Fruit fly (Drosophila melanogaster): ENCODE data around the gene DIP-epsilon.

DIP-epsilon gene

dm6 chr2L:6351809-6352182, 59.3 kb downstream of the DIP-epsilon start (continued):
- TF ChIP-seq CG17912 (GFP tag; optimal IDR thresholded peaks at IDR 0.05), result peak; percentile 36
- peak; percentile 27 for TF ChIP-seq NC2α (GFP tag; optimal IDR thresholded peaks at IDR 0.05)
- TF ChIP-seq exex (tag; optimal IDR thresholded peaks at IDR 0.05), result peak; percentile 84
- peak; percentile 8 for TF ChIP-seq MTF-1 (GFP tag; optimal IDR thresholded peaks at IDR 0.05; ENCODE audit: borderline replicate concordance)
- TF ChIP-seq CG12071 (GFP tag; optimal IDR thresholded peaks at IDR 0.05), result peak; percentile 72
- peak; percentile 61 for TF ChIP-seq CG33213 (GFP tag; optimal IDR thresholded peaks at IDR 0.05)
- peak; percentile 79 for TF ChIP-seq schlank (tag; optimal IDR thresholded peaks at IDR 0.05)
- TF ChIP-seq sr (GFP tag; IDR thresholded peaks at IDR 0.05), result no peak
- TF ChIP-seq Oli (tag; optimal IDR thresholded peaks at IDR 0.05), result peak; percentile 84
- TF ChIP-seq bowl (GFP tag; IDR thresholded peaks at IDR 0.05), result no peak
- TF ChIP-seq CG2712 (tag; optimal IDR thresholded peaks at IDR 0.05), result peak; percentile 78
- no peak for TF ChIP-seq CG8478 (optimal IDR thresholded peaks at IDR 0.05)
- peak; percentile 79 for TF ChIP-seq ttk (GFP tag; IDR thresholded peaks at IDR 0.05)
- TF ChIP-seq CG14441 (GFP tag; IDR thresholded peaks at IDR 0.05), result peak; percentile 88
- TF ChIP-seq CG10267 (tag; optimal IDR thresholded peaks at IDR 0.05), result peak; percentile 66
- TF ChIP-seq D19A (tag; optimal IDR thresholded peaks at IDR 0.05), result peak; percentile 75
- TF ChIP-seq H2.0 (GFP tag; IDR thresholded peaks at IDR 0.05), result peak; percentile 72
- no peak for TF ChIP-seq BEAF-32 (GFP tag; optimal IDR thresholded peaks at IDR 0.05)
- TF ChIP-seq CG17186 (GFP tag; optimal IDR thresholded peaks at IDR 0.05), result peak; percentile 5
- peak; percentile 80 for TF ChIP-seq CG12391 (tag; optimal IDR thresholded peaks at IDR 0.05)
- TF ChIP-seq insv (GFP tag; optimal IDR thresholded peaks at IDR 0.05), result peak in 1 of 2 experiments; percentile 35
- peak; percentile 56 for TF ChIP-seq Vsx1 (GFP tag; optimal IDR thresholded peaks at IDR 0.05)
- peak; percentile 25 for TF ChIP-seq mirr (GFP tag; optimal IDR thresholded peaks at IDR 0.05)
- peak; percentile 65 for TF ChIP-seq repo (GFP tag; optimal IDR thresholded peaks at IDR 0.05)
- peak; percentile 83 for TF ChIP-seq BtbVII (GFP tag; optimal IDR thresholded peaks at IDR 0.05)
- peak; percentile 87 for TF ChIP-seq CG8924 (tag; optimal IDR thresholded peaks at IDR 0.05)
- TF ChIP-seq Dad (GFP tag; optimal IDR thresholded peaks at IDR 0.05), result peak; percentile 59
- TF ChIP-seq CG4360 (GFP tag; IDR thresholded peaks at IDR 0.05), result no peak
- peak; percentile 80 for TF ChIP-seq Hsf (GFP tag; optimal IDR thresholded peaks at IDR 0.05)
- TF ChIP-seq ase (GFP tag; IDR thresholded peaks at IDR 0.05), result peak; percentile 55; the same call in 2 of the 3 replicates
- TF ChIP-seq chif (GFP tag; optimal IDR thresholded peaks at IDR 0.05), result peak; percentile 73 to 78
- TF ChIP-seq sima (GFP tag; optimal IDR thresholded peaks at IDR 0.05), result peak; percentile 45
- peak; percentile 32 for TF ChIP-seq cato (GFP tag; optimal IDR thresholded peaks at IDR 0.05; ENCODE audit: borderline replicate concordance)
- TF ChIP-seq bbx (GFP tag; IDR thresholded peaks at IDR 0.05; ENCODE audit: partially characterized antibody), result no peak
- peak; percentile 84 for TF ChIP-seq bcd (GFP tag; optimal IDR thresholded peaks at IDR 0.05)
- peak; percentile 89 for TF ChIP-seq ems (GFP tag; optimal IDR thresholded peaks at IDR 0.05)
- TF ChIP-seq Atf6 (GFP tag; IDR thresholded peaks at IDR 0.05), result peak; percentile 86
- TF ChIP-seq CG11723 (GFP tag; optimal IDR thresholded peaks at IDR 0.05), result peak; percentile 69
- peak; percentile 82 for TF ChIP-seq CG1233 (GFP tag; optimal IDR thresholded peaks at IDR 0.05)
- TF ChIP-seq Dref (GFP tag; IDR thresholded peaks at IDR 0.05), result no peak
- peak; percentile 43 for TF ChIP-seq NC2β (GFP tag; optimal IDR thresholded peaks at IDR 0.05)
- peak; percentile 85 for TF ChIP-seq E2f1 (GFP tag; IDR thresholded peaks at IDR 0.05)
- TF ChIP-seq Nf-YB (GFP tag; optimal IDR thresholded peaks at IDR 0.05), result peak; percentile 37
- TF ChIP-seq lbe (GFP tag; optimal IDR thresholded peaks at IDR 0.05), result no peak
- peak; percentile 30 for TF ChIP-seq oc (tag; optimal IDR thresholded peaks at IDR 0.05)
- peak; percentile 84 for TF ChIP-seq CG17359 (tag; optimal IDR thresholded peaks at IDR 0.05)
- TF ChIP-seq CG13296 (GFP tag; optimal IDR thresholded peaks at IDR 0.05), result peak; percentile 86
- TF ChIP-seq Med (GFP tag), result peak; percentile 95
- TF ChIP-seq CG16815 (GFP tag; optimal IDR thresholded peaks at IDR 0.05), result peak; percentile 81
- TF ChIP-seq nerfin-2 (GFP tag; IDR thresholded peaks at IDR 0.05; ENCODE audit: partially characterized antibody), result no peak
- TF ChIP-seq CG6272 (GFP tag; IDR thresholded peaks at IDR 0.05), result peak; percentile 88
